Fruit fly (Drosophila melanogaster) whole organism, embryonic: ENCODE data around the gene da.

Experiments used
- Aef1 ChIP-seq: fragments of 200-800 bp; sonication (Bioruptor generic); IDR thresholded peaks from 3 replicates; pipeline ENCODE4 v1.3.6; 2022; ENCODE audit warnings: missing biosample characterization, missing genetic modification characterization
- CG10267 ChIP-seq: fragments of 200-800 bp; sonication (Bioruptor generic); optimal IDR thresholded peaks from 2 replicates; lab custom pipeline; 2018; ENCODE audit warnings: missing biosample characterization, mild to moderate bottlenecking, missing genetic modification characterization, moderate library complexity
- CG10321 ChIP-seq: fragments of 200-800 bp; sonication (Bioruptor generic); IDR thresholded peaks from 2 replicates; pipeline ENCODE4 v1.3.6; 2022; ENCODE audit warnings: missing biosample characterization, missing genetic modification characterization
- CG11247 ChIP-seq: fragments of 200-800 bp; sonication (Bioruptor generic); IDR thresholded peaks from 2 replicates; pipeline ENCODE4 v1.3.6; 2022; ENCODE audit warnings: missing biosample characterization, missing genetic modification characterization
- CG11560 ChIP-seq: fragments of 200-800 bp; sonication (Bioruptor generic); IDR thresholded peaks from 3 replicates; pipeline ENCODE4 v1.3.6; 2022; ENCODE audit warnings: missing biosample characterization, missing genetic modification characterization
- CG12236 ChIP-seq: fragments of 200-800 bp; sonication (Bioruptor generic); optimal IDR thresholded peaks from 2 replicates; lab custom pipeline; 2016; ENCODE audit warnings: missing biosample characterization, missing genetic modification characterization
- CG14050 ChIP-seq: fragments of 200-800 bp; sonication (Bioruptor generic); IDR thresholded peaks from 3 replicates; pipeline ENCODE4 v1.3.6; 2022; ENCODE audit warnings: missing biosample characterization, missing genetic modification characterization
- CG15011 ChIP-seq: fragments of 200-800 bp; sonication (Bioruptor generic); optimal IDR thresholded peaks from 3 replicates; lab custom pipeline; 2018; ENCODE audit warnings: missing biosample characterization, mild to moderate bottlenecking, missing genetic modification characterization
- CG1603 ChIP-seq: fragments of 200-800 bp; sonication (Bioruptor generic); optimal IDR thresholded peaks from 2 replicates; lab custom pipeline; 2019; ENCODE audit warnings: missing biosample characterization, mild to moderate bottlenecking, missing genetic modification characterization, moderate library complexity
- CG17361 ChIP-seq: fragments of 200-800 bp; sonication (Bioruptor generic); IDR thresholded peaks from 3 replicates; pipeline ENCODE4 v1.3.6; 2022; ENCODE audit warnings: missing biosample characterization, missing genetic modification characterization
- CG31224 ChIP-seq: fragments of 200-800 bp; sonication (Bioruptor generic); IDR thresholded peaks from 2 replicates; pipeline ENCODE4 v1.3.6; 2022; ENCODE audit warnings: missing biosample characterization, missing genetic modification characterization
- CG32532 ChIP-seq: fragments of 200-800 bp; sonication (Bioruptor generic); IDR thresholded peaks from 2 replicates; pipeline ENCODE4 v1.3.6; 2022; ENCODE audit warnings: missing biosample characterization, missing genetic modification characterization
- CG32767 ChIP-seq: fragments of 200-800 bp; sonication (Bioruptor generic); IDR thresholded peaks from 2 replicates; pipeline ENCODE4 v1.3.6; 2022; ENCODE audit warnings: missing biosample characterization, missing genetic modification characterization
- CG3995 ChIP-seq: fragments of 200-800 bp; sonication (Bioruptor generic); optimal IDR thresholded peaks from 3 replicates; lab custom pipeline; 2016; ENCODE audit warnings: missing biosample characterization, missing genetic modification characterization
- CG43689 ChIP-seq: fragments of 200-800 bp; sonication (Bioruptor generic); IDR thresholded peaks from 2 replicates; pipeline ENCODE4 v1.3.6; 2022; ENCODE audit warnings: missing biosample characterization, missing genetic modification characterization
- CG6854 ChIP-seq: fragments of 200-800 bp; sonication (Bioruptor generic); optimal IDR thresholded peaks from 3 replicates; lab custom pipeline; 2017; ENCODE audit warnings: missing biosample characterization, mild to moderate bottlenecking, missing genetic modification characterization
- CG8281 ChIP-seq: fragments of 200-800 bp; sonication (Bioruptor generic); optimal IDR thresholded peaks from 2 replicates; lab custom pipeline; 2018; ENCODE audit warnings: missing biosample characterization, mild to moderate bottlenecking, missing genetic modification characterization, moderate library complexity
- CG9437 ChIP-seq: fragments of 200-800 bp; sonication (Bioruptor generic); optimal IDR thresholded peaks from 2 replicates; lab custom pipeline; 2018; ENCODE audit warnings: missing biosample characterization, mild to moderate bottlenecking, missing genetic modification characterization
- CG9609 ChIP-seq: fragments of 200-800 bp; sonication (Bioruptor generic); optimal IDR thresholded peaks from 3 replicates; lab custom pipeline; 2016; ENCODE audit warnings: missing biosample characterization, missing genetic modification characterization
- CG9727 ChIP-seq: fragments of 200-800 bp; sonication (Bioruptor generic); optimal IDR thresholded peaks from 3 replicates; lab custom pipeline; 2017; ENCODE audit warnings: missing biosample characterization, mild to moderate bottlenecking, missing genetic modification characterization
- HLH54F ChIP-seq: fragments of 200-800 bp; sonication (Bioruptor generic); optimal IDR thresholded peaks from 3 replicates; lab custom pipeline; 2016; ENCODE audit warnings: missing biosample characterization, missing genetic modification characterization
- Hmr ChIP-seq: fragments of 200-800 bp; sonication (Bioruptor generic); optimal IDR thresholded peaks from 3 replicates; lab custom pipeline; 2017; ENCODE audit warnings: mild to moderate bottlenecking, missing biosample characterization, missing genetic modification reagents, missing genetic modification characterization
- Hr3 ChIP-seq: fragments of 200-800 bp; sonication (Bioruptor generic); optimal IDR thresholded peaks from 3 replicates; lab custom pipeline; 2016; ENCODE audit warnings: missing biosample characterization, missing genetic modification characterization
- Myb ChIP-seq: fragments of 200-800 bp; sonication (Bioruptor generic); optimal IDR thresholded peaks from 2 replicates; lab custom pipeline; 2016; ENCODE audit warnings: missing biosample characterization, missing genetic modification characterization
- NC2α ChIP-seq: fragments of 200-800 bp; sonication (Bioruptor generic); optimal IDR thresholded peaks from 2 replicates; lab custom pipeline; 2016; ENCODE audit warnings: missing biosample characterization, missing genetic modification characterization
- NFAT ChIP-seq: fragments of 200-800 bp; sonication (Bioruptor generic); IDR thresholded peaks from 2 replicates; pipeline ENCODE4 v1.3.6; 2022; ENCODE audit warnings: missing biosample characterization, missing genetic modification characterization
- Poxn ChIP-seq: fragments of 200-800 bp; sonication (Bioruptor generic); IDR thresholded peaks from 2 replicates; pipeline ENCODE4 v1.3.6; 2022; ENCODE audit warnings: missing biosample characterization, missing genetic modification characterization
- Rfx ChIP-seq: fragments of 200-800 bp; sonication (Bioruptor generic); IDR thresholded peaks from 2 replicates; pipeline ENCODE4 v1.3.6; 2022; ENCODE audit warnings: missing biosample characterization, missing genetic modification characterization
- Scr ChIP-seq: fragments of 200-800 bp; sonication (Bioruptor generic); IDR thresholded peaks from 2 replicates; pipeline ENCODE4 v1.3.6; 2022; ENCODE audit warnings: missing biosample characterization, missing genetic modification characterization; ENCODE audit not compliant: partially characterized antibody
- Sry-δ ChIP-seq: fragments of 200-800 bp; sonication (Bioruptor generic); optimal IDR thresholded peaks from 2 replicates; lab custom pipeline; 2016; ENCODE audit warnings: missing biosample characterization, missing genetic modification characterization
- YL-1 ChIP-seq: fragments of 200-800 bp; sonication (Bioruptor generic); optimal IDR thresholded peaks from 3 replicates; lab custom pipeline; 2017; ENCODE audit warnings: missing biosample characterization, mild to moderate bottlenecking, missing genetic modification characterization
- ara ChIP-seq: fragments of 200-800 bp; sonication (Bioruptor generic); IDR thresholded peaks from 2 replicates; pipeline ENCODE4 v1.3.6; 2022; ENCODE audit warnings: missing biosample characterization, missing genetic modification characterization
- dan ChIP-seq: fragments of 200-800 bp; sonication (Bioruptor generic); IDR thresholded peaks from 2 replicates; pipeline ENCODE4 v1.3.6; 2022; ENCODE audit warnings: missing biosample characterization, missing genetic modification characterization
- dmrt11E ChIP-seq: fragments of 200-800 bp; sonication (Bioruptor generic); optimal IDR thresholded peaks from 3 replicates; lab custom pipeline; 2018; ENCODE audit warnings: missing biosample characterization, mild to moderate bottlenecking, missing genetic modification characterization, moderate library complexity
- ewg ChIP-seq: fragments of 200-800 bp; sonication (Bioruptor generic); optimal IDR thresholded peaks from 3 replicates; lab custom pipeline; 2017; ENCODE audit warnings: mild to moderate bottlenecking, missing biosample characterization, missing genetic modification reagents, missing genetic modification characterization
- ham ChIP-seq: fragments of 200-800 bp; sonication (Bioruptor generic); IDR thresholded peaks from 2 replicates; pipeline ENCODE4 v1.3.6; 2022; ENCODE audit warnings: missing biosample characterization, missing genetic modification characterization
- hbn ChIP-seq: fragments of 200-800 bp; sonication (Bioruptor generic); IDR thresholded peaks from 2 replicates; pipeline ENCODE4 v1.3.6; 2022; ENCODE audit warnings: missing biosample characterization, missing genetic modification characterization; ENCODE audit not compliant: partially characterized antibody
- lov ChIP-seq, 2 experiments: fragments of 200-800 bp in 1 of 2; fragments of >200 bp in 1 of 2; sonication (Bioruptor generic) in 1 of 2; IDR thresholded peaks in 1 of 2; optimal IDR thresholded peaks in 1 of 2; 2 replicates in 1 of 2; 3 replicates in 1 of 2; pipeline versions ENCODE4 v1.3.6 to Lab custom; 2017 to 2022; ENCODE audit warnings: missing biosample characterization in 1 of 2, missing genetic modification characterization in 1 of 2
- maf-S ChIP-seq: fragments of 200-800 bp; sonication (Bioruptor generic); optimal IDR thresholded peaks from 2 replicates; lab custom pipeline; 2016; ENCODE audit warnings: missing biosample characterization, missing genetic modification characterization
- mld ChIP-seq: fragments of 200-800 bp; sonication (Bioruptor generic); IDR thresholded peaks from 3 replicates; pipeline ENCODE4 v1.3.6; 2022; ENCODE audit warnings: missing biosample characterization, missing genetic modification characterization; ENCODE audit not compliant: partially characterized antibody
- nmo ChIP-seq: fragments of 200-800 bp; sonication (Bioruptor generic); optimal IDR thresholded peaks from 2 replicates; lab custom pipeline; 2018; ENCODE audit warnings: missing biosample characterization, mild to moderate bottlenecking, missing genetic modification characterization, moderate library complexity
- onecut ChIP-seq: fragments of 200-800 bp; sonication (Bioruptor generic); IDR thresholded peaks from 2 replicates; pipeline ENCODE4 v1.3.6; 2022; ENCODE audit warnings: missing biosample characterization, missing genetic modification characterization
- pita ChIP-seq: fragments of 200-800 bp; sonication (Bioruptor generic); optimal IDR thresholded peaks from 2 replicates; lab custom pipeline; 2017; ENCODE audit warnings: missing biosample characterization, mild to moderate bottlenecking, missing genetic modification characterization
- salm ChIP-seq: fragments of 200-800 bp; sonication (Bioruptor generic); optimal IDR thresholded peaks from 2 replicates; lab custom pipeline; 2018; ENCODE audit warnings: missing biosample characterization, mild to moderate bottlenecking, missing genetic modification characterization
- tin ChIP-seq: fragments of 200-800 bp; sonication (Bioruptor generic); optimal IDR thresholded peaks from 3 replicates; lab custom pipeline; 2016; ENCODE audit warnings: missing biosample characterization, missing genetic modification characterization
- tll ChIP-seq, 2 experiments: fragments of 200-800 bp in 1 of 2; fragments of >200 bp in 1 of 2; sonication (Bioruptor generic) in 1 of 2; optimal IDR thresholded peaks; 2 replicates each; lab custom pipeline; 2017 to 2019; ENCODE audit warnings: missing biosample characterization in 2 of 2, missing genetic modification characterization in 2 of 2, mild to moderate bottlenecking in 1 of 2, moderate library complexity in 1 of 2
- zen2 ChIP-seq: fragments of 200-800 bp; sonication (Bioruptor generic); IDR thresholded peaks from 3 replicates; pipeline ENCODE4 v1.3.6; 2022; ENCODE audit warnings: missing biosample characterization, missing genetic modification characterization; ENCODE audit not compliant: partially characterized antibody
- zfh2 ChIP-seq: fragments of 200-800 bp; sonication (Bioruptor generic); optimal IDR thresholded peaks from 2 replicates; lab custom pipeline; 2016; ENCODE audit warnings: missing biosample characterization, missing genetic modification characterization

The da gene

DNA sequence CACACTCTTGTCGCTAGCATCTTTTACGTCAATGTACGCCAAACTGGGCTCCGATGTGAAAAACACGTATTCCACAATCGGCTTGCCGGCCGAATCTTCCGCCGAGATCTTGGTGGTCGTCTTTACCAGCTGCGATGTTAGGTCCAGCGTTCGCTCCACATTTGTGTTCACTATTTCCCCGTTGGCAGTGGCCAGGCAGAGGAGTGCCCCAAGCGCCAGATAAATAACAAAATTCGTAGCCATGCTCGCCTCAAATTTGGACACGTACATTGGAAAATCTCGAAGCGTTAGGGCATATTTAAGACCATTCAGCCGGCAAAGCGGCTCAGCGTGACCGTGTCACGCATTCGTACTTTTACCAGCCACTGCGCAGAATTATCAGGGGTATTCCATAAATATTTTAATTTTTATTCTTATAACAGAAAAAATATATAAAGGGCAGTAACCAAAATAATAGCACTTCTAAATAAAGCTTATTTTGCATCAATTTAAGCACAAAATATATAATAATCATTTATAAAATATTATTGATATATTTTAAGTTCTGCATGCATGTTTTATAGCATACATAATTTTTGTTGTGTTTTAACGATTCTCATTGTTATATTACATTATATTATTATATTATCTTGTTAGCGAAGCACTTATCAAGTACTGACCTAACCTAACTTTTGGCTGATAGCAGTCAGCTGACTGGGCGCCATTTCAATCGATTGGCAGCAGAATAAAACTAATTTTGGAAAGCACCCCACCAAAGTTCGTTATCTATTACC lies 12.3 kb upstream of the da start, which contains the start of the genes CG33303 and dpr19 (continued):
- TF ChIP-seq Aef1 (GFP tag; lab: Robert Waterston, UW) (no peak; the same call in 2 of the 3 replicates), Poxn (GFP tag; lab: Robert Waterston, UW) (no peak), CG9727 (GFP tag; lab: Kevin White, UChicago) (peak; percentile 83), zen2 (GFP tag; lab: Robert Waterston, UW) (no peak), CG9609 (GFP tag; lab: Kevin White, UChicago) (no peak), CG3995 (GFP tag; lab: Kevin White, UChicago) (peak; percentile 48), CG11560 (tag; lab: Robert Waterston, UW) (no peak), Scr (GFP tag; lab: Robert Waterston, UW) (no peak), NC2α (no peak), dan (GFP tag; lab: Robert Waterston, UW) (no peak), Rfx (GFP tag; lab: Robert Waterston, UW) (peak; percentile 72), CG15011 (peak; percentile 49), CG10321 (GFP tag; lab: Robert Waterston, UW) (peak; percentile 49; the same call in 1 of the 2 replicates), onecut (GFP tag; lab: Robert Waterston, UW) (peak; percentile 89), CG11247 (GFP tag; lab: Robert Waterston, UW) (0 out of 2 replicates have a peak, but pooled peaks have one; percentile 29), lov (optimal IDR thresholded peaks at IDR 0.05; lab: Kevin White, UChicago) (no peak), lov (GFP tag; IDR thresholded peaks at IDR 0.05; lab: Robert Waterston, UW) (no peak), CG6854 (peak; percentile 66), CG14050 (GFP tag; lab: Robert Waterston, UW) (no peak; the same call in 2 of the 3 replicates), CG32532 (GFP tag; lab: Robert Waterston, UW) (peak; percentile 82), ham (no peak), CG10267 (peak; percentile 84), nmo (peak; percentile 88), NFAT (GFP tag; lab: Robert Waterston, UW) (no peak), Hmr (GFP tag; lab: Kevin White, UChicago) (peak; percentile 85), CG31224 (GFP tag; lab: Robert Waterston, UW) (peak; percentile 41; the same call in 1 of the 2 replicates), tin (GFP tag; lab: Kevin White, UChicago) (peak; percentile 54), ewg (peak; percentile 31), ara (GFP tag; lab: Robert Waterston, UW) (peak; percentile 57; the same call in 1 of the 2 replicates), tll (GFP tag; optimal IDR thresholded peaks at IDR 0.05; lab: Kevin White, UChicago) (no peak), CG9437 (GFP tag; lab: Kevin White, UChicago) (peak; percentile 75), hbn (GFP tag; lab: Robert Waterston, UW) (no peak), CG1603 (tag; lab: Kevin White, UChicago) (peak; percentile 16), mld (GFP tag; lab: Robert Waterston, UW) (no peak), CG43689 (GFP tag; lab: Robert Waterston, UW) (no peak), CG12236 (GFP tag; lab: Kevin White, UChicago) (no peak), dmrt11E (tag; lab: Kevin White, UChicago) (peak; percentile 79), maf-S (GFP tag; lab: Kevin White, UChicago) (no peak), YL-1 (peak; percentile 85), zfh2 (GFP tag; lab: Kevin White, UChicago) (no peak), Sry-δ (GFP tag; lab: Kevin White, UChicago) (no peak), pita (GFP tag; lab: Kevin White, UChicago) (no peak), CG32767 (GFP tag; lab: Robert Waterston, UW) (peak; percentile 73; the same call in 1 of the 2 replicates), salm (tag; lab: Kevin White, UChicago) (peak; percentile 79), CG8281 (tag; lab: Kevin White, UChicago) (peak; percentile 4), Myb (GFP tag; lab: Kevin White, UChicago) (no peak), Hr3 (peak; percentile 65), HLH54F (GFP tag; lab: Kevin White, UChicago) (no peak), CG17361 (GFP tag; lab: Robert Waterston, UW) (peak; percentile 86; the same call in 2 of the 3 replicates)
